Worm (Caenorhabditis elegans) whole organism, L2 larva: ENCODE measurements around the gene flp-15.

Source experiments
- C34F6.9 ChIP-seq: fragments of 150-350 bp; optimal IDR thresholded peaks from 2 replicates; lab custom pipeline; 2014; ENCODE audit warnings: missing biosample characterization, missing genetic modification characterization
- F13H6.1 ChIP-seq: sonication (generic microtip); optimal IDR thresholded peaks from 2 replicates; lab custom pipeline; 2016; ENCODE audit warnings: missing genetic modification characterization, missing compliant biosample characterization
- R02D3.7 ChIP-seq: fragments of 150-350 bp; optimal IDR thresholded peaks from 2 replicates; lab custom pipeline; 2014; ENCODE audit warnings: missing biosample characterization, missing genetic modification characterization
- Y55F3AM.14 ChIP-seq: fragments of 200-800 bp; sonication (Bioruptor generic); optimal IDR thresholded peaks from 2 replicates; lab custom pipeline; 2018; ENCODE audit warnings: mild to moderate bottlenecking, missing genetic modification characterization, missing compliant biosample characterization
- ZK546.5 ChIP-seq: sonication (generic microtip); optimal IDR thresholded peaks from 2 replicates; lab custom pipeline; 2017; ENCODE audit warnings: missing biosample characterization, missing genetic modification characterization
- alr-1 ChIP-seq: fragments of 150-350 bp; optimal IDR thresholded peaks from 2 replicates; lab custom pipeline; 2014; ENCODE audit warnings: missing biosample characterization, missing genetic modification characterization
- aly-2 ChIP-seq: fragments of 150-350 bp; optimal IDR thresholded peaks from 2 replicates; lab custom pipeline; 2014; ENCODE audit warnings: missing biosample characterization, missing genetic modification characterization
- ama-1 ChIP-seq: fragments of 150-350 bp; optimal IDR thresholded peaks from 2 replicates; lab custom pipeline; 2018; ENCODE audit warnings: inconsistent platforms
- blmp-1 ChIP-seq: sonication (generic microtip); optimal IDR thresholded peaks from 2 replicates; lab custom pipeline; 2017; ENCODE audit warnings: missing genetic modification characterization, mild to moderate bottlenecking, missing compliant biosample characterization, antibody characterized with exemption, moderate library complexity; ENCODE audit not compliant: insufficient read depth
- ceh-16 ChIP-seq: fragments of 150-350 bp; optimal IDR thresholded peaks from 2 replicates; lab custom pipeline; 2014; ENCODE audit warnings: missing biosample characterization, missing genetic modification characterization
- ceh-82 ChIP-seq: fragments of 150-350 bp; optimal IDR thresholded peaks from 2 replicates; lab custom pipeline; 2014; ENCODE audit warnings: missing biosample characterization, missing genetic modification characterization
- crh-2 ChIP-seq: sonication (generic microtip); optimal IDR thresholded peaks from 2 replicates; lab custom pipeline; 2017; ENCODE audit warnings: missing biosample characterization, missing genetic modification characterization
- dmd-4 ChIP-seq: sonication (generic microtip); optimal IDR thresholded peaks from 2 replicates; lab custom pipeline; 2017; ENCODE audit warnings: missing biosample characterization, missing genetic modification characterization
- egl-27 ChIP-seq: sonication (generic microtip); optimal IDR thresholded peaks from 3 replicates; lab custom pipeline; 2017; ENCODE audit warnings: missing biosample characterization, missing genetic modification reagents, missing genetic modification characterization
- elt-1 ChIP-seq: fragments of 150-350 bp; optimal IDR thresholded peaks from 2 replicates; lab custom pipeline; 2014; ENCODE audit warnings: missing biosample characterization, missing genetic modification characterization
- gmeb-1 ChIP-seq: fragments of 150-350 bp; optimal IDR thresholded peaks from 2 replicates; lab custom pipeline; 2014; ENCODE audit warnings: missing biosample characterization, missing genetic modification characterization
- lin-13 ChIP-seq: fragments of 150-350 bp; optimal IDR thresholded peaks from 2 replicates; lab custom pipeline; 2014; ENCODE audit warnings: missing biosample characterization, missing genetic modification reagents, missing genetic modification characterization
- lsy-2 ChIP-seq, 2 experiments: fragments of 150-350 bp in 1 of 2; sonication (generic microtip) in 1 of 2; optimal IDR thresholded peaks; 2 replicates each; lab custom pipeline; 2014 to 2017; ENCODE audit warnings: missing biosample characterization in 2 of 2, missing genetic modification characterization in 2 of 2
- mbf-1 ChIP-seq: sonication (generic microtip); optimal IDR thresholded peaks from 2 replicates; lab custom pipeline; 2017; ENCODE audit warnings: missing biosample characterization, missing genetic modification characterization
- mdl-1 ChIP-seq, 2 experiments: fragments of 150-350 bp in 1 of 2; sonication (generic microtip) in 1 of 2; optimal IDR thresholded peaks; 2 replicates each; lab custom pipeline; 2017; ENCODE audit warnings: missing biosample characterization in 2 of 2, missing genetic modification characterization in 2 of 2
- nhr-10 ChIP-seq: sonication (generic microtip); optimal IDR thresholded peaks from 2 replicates; lab custom pipeline; 2017; ENCODE audit warnings: missing biosample characterization, missing genetic modification characterization
- nhr-11 ChIP-seq: fragments of 150-350 bp; optimal IDR thresholded peaks from 2 replicates; lab custom pipeline; 2014; ENCODE audit warnings: missing biosample characterization, missing genetic modification characterization
- nhr-12 ChIP-seq: fragments of 150-350 bp; optimal IDR thresholded peaks from 2 replicates; lab custom pipeline; 2014; ENCODE audit warnings: missing biosample characterization, missing genetic modification characterization
- nhr-129 ChIP-seq: fragments of 150-350 bp; optimal IDR thresholded peaks from 2 replicates; lab custom pipeline; 2014; ENCODE audit warnings: missing biosample characterization, missing genetic modification characterization
- nhr-23 ChIP-seq: fragments of 150-350 bp; optimal IDR thresholded peaks from 2 replicates; lab custom pipeline; 2014; ENCODE audit warnings: missing biosample characterization, missing genetic modification reagents, missing genetic modification characterization
- nhr-237 ChIP-seq: fragments of 150-350 bp; optimal IDR thresholded peaks from 2 replicates; lab custom pipeline; 2014; ENCODE audit warnings: missing biosample characterization, missing genetic modification characterization
- nhr-77 ChIP-seq: fragments of 150-350 bp; optimal IDR thresholded peaks from 2 replicates; lab custom pipeline; 2014; ENCODE audit warnings: missing biosample characterization, missing genetic modification characterization
- peb-1 ChIP-seq: fragments of 150-350 bp; optimal IDR thresholded peaks from 2 replicates; lab custom pipeline; 2014; ENCODE audit warnings: missing biosample characterization, missing genetic modification characterization
- sem-4 ChIP-seq: fragments of 150-350 bp; optimal IDR thresholded peaks from 2 replicates; lab custom pipeline; 2014; ENCODE audit warnings: missing biosample characterization, missing genetic modification reagents, missing genetic modification characterization
- skn-1 ChIP-seq: sonication (generic microtip); optimal IDR thresholded peaks from 2 replicates; lab custom pipeline; 2017; ENCODE audit warnings: missing biosample characterization, missing genetic modification characterization
- sma-3 ChIP-seq: sonication (generic microtip); optimal IDR thresholded peaks from 2 replicates; lab custom pipeline; 2016; ENCODE audit warnings: missing genetic modification reagents, missing genetic modification characterization, missing compliant biosample characterization
- sma-9 ChIP-seq, 2 experiments: fragments of 150-350 bp in 1 of 2; sonication (generic microtip) in 1 of 2; optimal IDR thresholded peaks; 2 replicates each; lab custom pipeline; 2014 to 2016; ENCODE audit warnings: missing genetic modification characterization in 2 of 2, mild to moderate bottlenecking in 1 of 2, missing biosample characterization in 1 of 2, missing compliant biosample characterization in 1 of 2, missing genetic modification reagents in 1 of 2, moderate library complexity in 1 of 2
- snpc-4 ChIP-seq: fragments of 150-350 bp; optimal IDR thresholded peaks from 2 replicates; lab custom pipeline; 2014; ENCODE audit warnings: missing biosample characterization, missing genetic modification characterization
- unc-55 ChIP-seq: fragments of 150-350 bp; sonication (generic microtip); optimal IDR thresholded peaks from 3 replicates; lab custom pipeline; 2014; ENCODE audit warnings: missing biosample characterization, missing genetic modification reagents, missing genetic modification characterization
- zag-1 ChIP-seq: fragments of 150-350 bp; optimal IDR thresholded peaks from 2 replicates; lab custom pipeline; 2014; ENCODE audit warnings: missing biosample characterization, missing genetic modification characterization
- ztf-1 ChIP-seq: fragments of 200-800 bp; sonication (Bioruptor generic); conservative IDR thresholded peaks from 2 replicates; pipeline ENCODE4 v1.3.6; 2022; ENCODE audit warnings: missing genetic modification characterization, missing compliant biosample characterization
- ztf-11 ChIP-seq: sonication (generic microtip); optimal IDR thresholded peaks from 2 replicates; lab custom pipeline; 2017; ENCODE audit warnings: missing biosample characterization, missing genetic modification characterization
- ztf-4 ChIP-seq: fragments of 150-350 bp; optimal IDR thresholded peaks from 2 replicates; lab custom pipeline; 2014; ENCODE audit warnings: missing biosample characterization, missing genetic modification characterization

Gene flp-15

ce11 chrIII:13640003-13640499, 27.6 kb downstream of the flp-15 start:
- no peak for TF ChIP-seq unc-55
- no peak for TF ChIP-seq sma-9 (GFP tag; optimal IDR thresholded peaks at IDR 0.05; lab: Kevin White, UChicago)
- TF ChIP-seq sma-9 (tag; optimal IDR thresholded peaks at IDR 0.05; lab: Kevin White, UChicago) = no peak
- no peak for TF ChIP-seq crh-2
- TF ChIP-seq nhr-77 (tag; lab: Kevin White, UChicago) = no peak
- no peak for TF ChIP-seq ceh-82 (tag; lab: Kevin White, UChicago)
- TF ChIP-seq mbf-1 (tag; lab: Kevin White, UChicago) = no peak
- TF ChIP-seq dmd-4 (tag; lab: Kevin White, UChicago) = no peak
- no peak for TF ChIP-seq nhr-10 (tag; lab: Kevin White, UChicago)
- TF ChIP-seq blmp-1 = no peak
- no peak for TF ChIP-seq elt-1 (tag; lab: Kevin White, UChicago)
- no peak for TF ChIP-seq R02D3.7 (tag; lab: Kevin White, UChicago)
- no peak for TF ChIP-seq lin-13
- no peak for TF ChIP-seq aly-2
- no peak for TF ChIP-seq gmeb-1 (tag; lab: Kevin White, UChicago)
- TF ChIP-seq nhr-23 (tag; lab: Kevin White, UChicago) = no peak
- no peak for TF ChIP-seq skn-1 (tag; lab: Kevin White, UChicago)
- no peak for TF ChIP-seq ztf-11
- TF ChIP-seq egl-27 (tag; lab: Kevin White, UChicago) = no peak
- no peak for TF ChIP-seq nhr-237 (tag; lab: Kevin White, UChicago)
- TF ChIP-seq C34F6.9 (tag; lab: Kevin White, UChicago) = no peak
- TF ChIP-seq, all 48 proteins: peak for 0

ce11 chrIII:13637681-13638080, 30.0 kb downstream of the flp-15 start:
- TF ChIP-seq unc-55 = peak; percentile 5
- TF ChIP-seq zag-1 (tag; lab: Kevin White, UChicago) = no peak
- no peak for TF ChIP-seq nhr-237 (tag; lab: Kevin White, UChicago)
- TF ChIP-seq ztf-4 (tag; lab: Kevin White, UChicago) = no peak
- TF ChIP-seq mdl-1 (tag; optimal IDR thresholded peaks at IDR 0.05; lab: Kevin White, UChicago) = peak in 1 of 2 experiments; percentile 35
- no peak for TF ChIP-seq nhr-129 (tag; lab: Kevin White, UChicago)
- no peak for TF ChIP-seq peb-1 (tag; lab: Kevin White, UChicago)
- no peak for TF ChIP-seq nhr-77 (tag; lab: Kevin White, UChicago)
- peak; percentile 51 for TF ChIP-seq C34F6.9 (tag; lab: Kevin White, UChicago)
- peak; percentile 31 for TF ChIP-seq F13H6.1 (tag; lab: Kevin White, UChicago)
- TF ChIP-seq sem-4 (tag; lab: Kevin White, UChicago) = no peak
- peak in 1 of 2 experiments; percentile 46 for TF ChIP-seq lsy-2 (tag; optimal IDR thresholded peaks at IDR 0.05; lab: Kevin White, UChicago)
- TF ChIP-seq ceh-16 (tag; lab: Kevin White, UChicago) = no peak
- TF ChIP-seq egl-27 (tag; lab: Kevin White, UChicago) = no peak
- TF ChIP-seq ztf-1 = no peak
- no peak for TF ChIP-seq gmeb-1 (tag; lab: Kevin White, UChicago)
- TF ChIP-seq ama-1 (lab: Kevin White, UChicago) = no peak
- no peak for TF ChIP-seq crh-2
- TF ChIP-seq dmd-4 (tag; lab: Kevin White, UChicago) = no peak

ce11 chrIII:13635730-13636360, 31.8 kb downstream of the flp-15 start:
- TF ChIP-seq lin-13 (no peak), peb-1 (tag; lab: Kevin White, UChicago) (no peak), gmeb-1 (tag; lab: Kevin White, UChicago) (no peak), nhr-129 (tag; lab: Kevin White, UChicago) (peak; percentile 10), egl-27 (tag; lab: Kevin White, UChicago) (no peak), ztf-1 (no peak), nhr-11 (tag; lab: Kevin White, UChicago) (no peak), lsy-2 (tag; optimal IDR thresholded peaks at IDR 0.05; lab: Kevin White, UChicago) (peak in 1 of 2 experiments; percentile 30), snpc-4 (tag; lab: Kevin White, UChicago) (peak; percentile 59), C34F6.9 (tag; lab: Kevin White, UChicago) (peak; percentile 48), blmp-1 (no peak), R02D3.7 (tag; lab: Kevin White, UChicago) (no peak), F13H6.1 (tag; lab: Kevin White, UChicago) (peak; percentile 6), ztf-11 (no peak), sma-3 (GFP tag; lab: Kevin White, UChicago) (no peak), nhr-12 (tag; lab: Kevin White, UChicago) (no peak), ZK546.5 (tag; lab: Kevin White, UChicago) (no peak), Y55F3AM.14 (GFP tag; lab: Kevin White, UChicago) (no peak), alr-1 (tag; lab: Kevin White, UChicago) (no peak), sma-9 (GFP tag; optimal IDR thresholded peaks at IDR 0.05; lab: Kevin White, UChicago) (peak; percentile 4), sma-9 (tag; optimal IDR thresholded peaks at IDR 0.05; lab: Kevin White, UChicago) (no peak), zag-1 (tag; lab: Kevin White, UChicago) (peak; percentile 19)
